Worm (Caenorhabditis elegans): ENCODE measurements around the gene F21D9.4.

DNA sequence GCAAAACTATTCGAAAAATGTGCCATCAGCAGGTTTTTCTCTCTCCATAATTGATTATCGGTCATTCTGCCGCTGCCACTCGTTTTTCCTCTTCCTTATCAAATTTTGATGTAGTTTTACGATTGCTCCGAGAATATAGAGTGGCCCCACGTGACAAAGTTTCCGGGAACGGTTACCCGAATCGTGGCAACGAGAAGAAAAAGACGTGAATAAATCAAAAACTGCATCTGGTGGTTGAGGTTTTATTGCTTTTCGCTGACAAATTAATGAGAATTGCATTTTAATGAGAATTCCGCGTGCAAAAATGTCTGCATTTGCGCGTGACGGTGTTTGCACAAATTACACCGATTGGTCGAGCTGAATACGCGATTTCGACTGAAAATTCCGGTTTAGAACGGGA is 48.2 kb upstream of the F21D9.4 start:
- no peak for TF ChIP-seq ZK546.5 (tag; optimal IDR thresholded peaks at IDR 0.05)
- TF ChIP-seq pha-4 (GFP tag; IDR thresholded peaks at IDR 0.05), result no peak
- TF ChIP-seq pha-4 (tag; optimal IDR thresholded peaks at IDR 0.05), result no peak
- no peak for TF ChIP-seq zfp-3 (GFP tag; conservative IDR thresholded peaks at IDR 0.05)
- peak; percentile 77 for TF ChIP-seq nhr-28 (tag; optimal IDR thresholded peaks at IDR 0.05)
- TF ChIP-seq unc-62 (GFP tag; optimal IDR thresholded peaks at IDR 0.05 in 1 of 2), result no peak
- no peak for TF ChIP-seq unc-62 (tag; optimal IDR thresholded peaks at IDR 0.05)
- TF ChIP-seq daf-12 (tag; optimal IDR thresholded peaks at IDR 0.05), result no peak
- no peak for TF ChIP-seq fos-1 (tag; optimal IDR thresholded peaks at IDR 0.05)
- TF ChIP-seq ama-1 (optimal IDR thresholded peaks at IDR 0.05), result no peak
